Worm (Caenorhabditis elegans) whole organism, midembryonic: Measurements from ENCODE around the gene F53B1.8.

ENCODE experiments used
- T22C8.4 ChIP-seq: fragments of 200-800 bp; sonication (Bioruptor generic); IDR thresholded peaks from 2 replicates; pipeline ENCODE4 v1.3.6; 2022; ENCODE audit warnings: missing genetic modification characterization, missing compliant biosample characterization
- flt-1 ChIP-seq: fragments of 200-800 bp; sonication (Bioruptor generic); IDR thresholded peaks from 2 replicates; pipeline ENCODE4 v1.3.6; 2022; ENCODE audit warnings: missing genetic modification characterization, missing compliant biosample characterization
- klf-2 ChIP-seq: fragments of 200-800 bp; sonication (Bioruptor generic); conservative IDR thresholded peaks from 2 replicates; pipeline ENCODE4 v1.3.6; 2022; ENCODE audit warnings: missing genetic modification reagents, missing genetic modification characterization, missing compliant biosample characterization
- med-1 ChIP-seq: sonication (generic microtip); optimal IDR thresholded peaks from 2 replicates; lab custom pipeline; 2017; ENCODE audit warnings: missing genetic modification characterization, mild to moderate bottlenecking, missing compliant biosample characterization, antibody characterized with exemption, missing genetic modification reagents; ENCODE audit not compliant: insufficient read depth
- ref-1 ChIP-seq: fragments of 200-800 bp; sonication (Bioruptor generic); conservative IDR thresholded peaks from 2 replicates; pipeline ENCODE4 v1.3.6; 2022; ENCODE audit warnings: missing genetic modification reagents, missing genetic modification characterization, missing compliant biosample characterization

- TF ChIP-seq med-1 (no peak), klf-2 (no peak), flt-1 (no peak), T22C8.4 (GFP tag; lab: Robert Waterston, UW) (no peak), ref-1 (GFP tag; lab: Robert Waterston, UW) (no peak)
These were observed 54.9 kb downstream of the F53B1.8 start for ce11 chrX:2075169-2075568.
